Fruit fly (Drosophila melanogaster): ENCODE measurements around the gene Prp40.
A peak's percentile ranks its signal among the peaks of the same experiment; 100 is the strongest.

The Prp40 gene

dm6 chr2L:2976829-2977228 is 46.2 kb upstream of the Prp40 start, which contains the start of the genes CG9641 and CG3165 (continued):
- no peak for TF ChIP-seq CG3407 (GFP tag; optimal IDR thresholded peaks at IDR 0.05)
- peak; percentile 86 for TF ChIP-seq CG12155 (GFP tag; optimal IDR thresholded peaks at IDR 0.05)
- TF ChIP-seq Ptx1 (GFP tag; IDR thresholded peaks at IDR 0.05), result peak; percentile 87
- TF ChIP-seq mirr (GFP tag; optimal IDR thresholded peaks at IDR 0.05), result no peak
- peak; percentile 99 for TF ChIP-seq ftz-f1 (GFP tag; optimal IDR thresholded peaks at IDR 0.05)
- peak; percentile 97 for TF ChIP-seq unc-4 (GFP tag; IDR thresholded peaks at IDR 0.05; ENCODE audit: partially characterized antibody)
- peak; percentile 61 for TF ChIP-seq CG3995 (GFP tag; optimal IDR thresholded peaks at IDR 0.05)
- TF ChIP-seq CG17829 (tag; optimal IDR thresholded peaks at IDR 0.05), result peak; percentile 90
- no peak for TF ChIP-seq sr (GFP tag; IDR thresholded peaks at IDR 0.05)
- peak; percentile 20; the same call in 1 of the 2 replicates for TF ChIP-seq ham (GFP tag; IDR thresholded peaks at IDR 0.05)
- TF ChIP-seq CG8290 (GFP tag; optimal IDR thresholded peaks at IDR 0.05), result peak; percentile 84
- TF ChIP-seq CG8290 (tag; optimal IDR thresholded peaks at IDR 0.05), result peak in 1 of 2 experiments; percentile 77
- peak; percentile 51 for TF ChIP-seq CG11085 (GFP tag; IDR thresholded peaks at IDR 0.05)
- TF ChIP-seq CG5245 (GFP tag; optimal IDR thresholded peaks at IDR 0.05), result peak; percentile 87
- no peak; the same call in 1 of the 2 replicates for TF ChIP-seq CG42726 (GFP tag; IDR thresholded peaks at IDR 0.05; ENCODE audit: partially characterized antibody)
- no peak for TF ChIP-seq Hr78 (GFP tag; optimal IDR thresholded peaks at IDR 0.05)
- peak; percentile 75 for TF ChIP-seq CG14441 (GFP tag; IDR thresholded peaks at IDR 0.05)
- peak; percentile 81 for TF ChIP-seq sisA (GFP tag; IDR thresholded peaks at IDR 0.05)
- peak; percentile 83 for TF ChIP-seq CG18764 (GFP tag; optimal IDR thresholded peaks at IDR 0.05)
- TF ChIP-seq CG32532 (GFP tag; IDR thresholded peaks at IDR 0.05), result peak; percentile 85
- TF ChIP-seq trem (tag; optimal IDR thresholded peaks at IDR 0.05), result peak; percentile 84
- TF ChIP-seq tna (GFP tag; IDR thresholded peaks at IDR 0.05; ENCODE audit: partially characterized antibody), result peak; percentile 90
- no peak for TF ChIP-seq cg (GFP tag; optimal IDR thresholded peaks at IDR 0.05)
- TF ChIP-seq ash1 (GFP tag; optimal IDR thresholded peaks at IDR 0.05), result no peak
- TF ChIP-seq zfh1 (GFP tag; IDR thresholded peaks at IDR 0.05), result peak; percentile 86
- TF ChIP-seq org-1 (GFP tag; optimal IDR thresholded peaks at IDR 0.05), result peak; percentile 58
- TF ChIP-seq gfzf (GFP tag; optimal IDR thresholded peaks at IDR 0.05), result peak; percentile 46
- TF ChIP-seq CG7357 (GFP tag; IDR thresholded peaks at IDR 0.05), result peak; percentile 69; the same call in 2 of the 3 replicates
- TF ChIP-seq hkb (optimal IDR thresholded peaks at IDR 0.05), result no peak
- TF ChIP-seq hkb (GFP tag; IDR thresholded peaks at IDR 0.05), result peak; percentile 85
- TF ChIP-seq Nf-YC (tag; optimal IDR thresholded peaks at IDR 0.05), result peak; percentile 80
- TF ChIP-seq Sox102F (GFP tag; optimal IDR thresholded peaks at IDR 0.05), result no peak
- peak; percentile 76 for TF ChIP-seq ara (GFP tag; IDR thresholded peaks at IDR 0.05)
- peak; percentile 92 for TF ChIP-seq Xbp1 (GFP tag; optimal IDR thresholded peaks at IDR 0.05)
- peak; percentile 46; the same call in 1 of the 3 replicates for TF ChIP-seq CG14050 (GFP tag; IDR thresholded peaks at IDR 0.05)
- no peak for TF ChIP-seq tio (GFP tag; optimal IDR thresholded peaks at IDR 0.05)
- peak; percentile 97 for TF ChIP-seq CG16813 (GFP tag; IDR thresholded peaks at IDR 0.05; ENCODE audit: partially characterized antibody)
- peak; percentile 77 for TF ChIP-seq Drgx (GFP tag; IDR thresholded peaks at IDR 0.05)
- TF ChIP-seq CG4707 (GFP tag; optimal IDR thresholded peaks at IDR 0.05), result peak; percentile 68
- TF ChIP-seq CG4820 (GFP tag; optimal IDR thresholded peaks at IDR 0.05), result peak; percentile 90
- TF ChIP-seq usp (GFP tag; optimal IDR thresholded peaks at IDR 0.05), result no peak
- peak; percentile 46 for TF ChIP-seq Dp (GFP tag; optimal IDR thresholded peaks at IDR 0.05)
- no peak for TF ChIP-seq CG7839 (tag; optimal IDR thresholded peaks at IDR 0.05)
- peak; percentile 98 for TF ChIP-seq CG13287 (GFP tag; IDR thresholded peaks at IDR 0.05; ENCODE audit: partially characterized antibody)
- no peak for TF ChIP-seq grn (GFP tag; optimal IDR thresholded peaks at IDR 0.05)
- peak; percentile 80 for TF ChIP-seq Optix (GFP tag; IDR thresholded peaks at IDR 0.05)
- no peak for TF ChIP-seq CG6254 (GFP tag; optimal IDR thresholded peaks at IDR 0.05)
- TF ChIP-seq HmgD (GFP tag; optimal IDR thresholded peaks at IDR 0.05), result peak; percentile 72
- peak; percentile 78 for TF ChIP-seq CG13123 (GFP tag; optimal IDR thresholded peaks at IDR 0.05)
- TF ChIP-seq aop (GFP tag; IDR thresholded peaks at IDR 0.05), result no peak
- peak; percentile 51 for TF ChIP-seq Nf-YB (GFP tag; optimal IDR thresholded peaks at IDR 0.05)
- TF ChIP-seq Fer3 (tag; optimal IDR thresholded peaks at IDR 0.05), result peak; percentile 74
